Worm (Caenorhabditis elegans): ENCODE data around the gene sri-29.

DNA sequence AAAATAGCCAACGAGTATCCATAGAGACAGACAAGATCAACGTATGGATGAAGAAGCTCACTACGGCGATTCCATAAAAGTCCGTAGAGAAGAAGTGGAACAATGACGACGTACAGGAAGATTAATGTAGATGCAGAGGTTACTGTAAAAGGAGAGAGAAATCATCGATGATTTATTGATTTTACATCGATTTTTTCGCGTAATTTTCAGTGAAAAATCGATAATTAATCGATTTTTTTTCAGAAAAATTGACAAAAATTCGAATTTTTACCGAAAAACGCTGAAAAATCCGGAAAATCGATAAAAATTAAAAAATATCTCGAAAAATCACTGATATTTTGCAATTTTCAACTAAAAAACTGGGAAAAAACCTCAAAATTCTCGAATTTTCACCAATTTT is 22.3 kb downstream of the sri-29 start:
- TF ChIP-seq ceh-14 (tag; optimal IDR thresholded peaks at IDR 0.05), result no peak
- TF ChIP-seq ceh-9 (tag; optimal IDR thresholded peaks at IDR 0.05), result no peak
